Worm (Caenorhabditis elegans): ENCODE data around the gene F41H10.5.
"Not testable (repeated sequence)": the region's sequence is repeated elsewhere in the genome, so short reads cannot be mapped to it uniquely, and the experiment has no call there.

The F41H10.5 gene

DNA sequence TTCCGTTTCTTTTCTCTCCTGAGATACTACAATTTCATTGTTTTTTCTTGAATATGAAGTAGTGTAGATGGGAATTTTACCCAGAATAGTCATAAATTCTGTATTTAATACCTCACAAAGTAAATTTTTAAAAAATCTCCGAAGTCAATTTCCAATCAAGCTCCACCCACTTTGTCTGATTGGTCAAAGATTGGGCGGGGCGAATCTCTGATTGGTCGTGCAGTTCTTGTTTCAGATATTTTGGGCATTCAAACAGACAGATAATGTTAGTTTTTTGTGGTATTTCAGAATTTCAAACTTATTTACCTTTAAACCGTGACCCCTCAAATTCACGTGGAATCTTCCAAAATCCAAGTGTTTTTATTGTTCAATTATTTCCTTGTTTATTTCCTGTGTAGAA lies at the start of gene F41H10.5:
TSS of gene F41H10.5 (plus strand) at position 375 of the 400 bp plus-strand sequence.
- TF ChIP-seq nhr-77 (tag; optimal IDR thresholded peaks at IDR 0.05) (no peak), nfya-1 (tag; optimal IDR thresholded peaks at IDR 0.05; ENCODE audit: insufficient read depth) (peak; percentile 89)

ce11 chrIV:5313011-5313410 lies 47.7 kb upstream of the F41H10.5 start, which contains the start of the genes msp-59 and ZK354.2:
TSS of gene msp-59 (minus strand) at chrIV:5313111.
TSS of gene ZK354.2 (plus strand) at chrIV:5313405.
- not testable (repeated sequence) for TF ChIP-seq elt-2 (tag; optimal IDR thresholded peaks at IDR 0.05); unc-39 (tag; optimal IDR thresholded peaks at IDR 0.05); fkh-10 (GFP tag; optimal IDR thresholded peaks at IDR 0.05)

DNA sequence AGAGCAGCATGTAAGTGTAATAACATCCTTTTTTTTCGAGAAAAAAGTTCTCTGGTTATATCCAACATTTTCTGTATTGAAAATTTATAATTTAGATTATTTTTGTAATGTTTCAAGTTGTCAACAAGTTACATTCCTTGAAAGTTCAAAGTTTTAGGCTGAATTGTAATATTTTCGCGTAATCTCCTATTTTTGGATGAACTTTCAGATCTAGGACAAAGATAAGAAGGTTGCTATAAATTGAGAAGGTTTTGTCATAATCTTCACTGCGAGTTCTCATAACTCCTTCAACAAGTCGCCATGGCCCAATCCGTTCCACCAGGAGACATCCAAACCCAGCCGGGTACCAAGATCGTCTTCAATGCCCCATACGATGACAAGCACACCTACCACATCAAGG lies 44.5 kb upstream of the F41H10.5 start, which contains the start of gene msp-65:
TSS of gene msp-65 (plus strand) at position 301 of the 400 bp plus-strand sequence.
- TF ChIP-seq zag-1, nhr-67, ztf-4 (tag; optimal IDR thresholded peaks at IDR 0.05): not testable (repeated sequence)

DNA sequence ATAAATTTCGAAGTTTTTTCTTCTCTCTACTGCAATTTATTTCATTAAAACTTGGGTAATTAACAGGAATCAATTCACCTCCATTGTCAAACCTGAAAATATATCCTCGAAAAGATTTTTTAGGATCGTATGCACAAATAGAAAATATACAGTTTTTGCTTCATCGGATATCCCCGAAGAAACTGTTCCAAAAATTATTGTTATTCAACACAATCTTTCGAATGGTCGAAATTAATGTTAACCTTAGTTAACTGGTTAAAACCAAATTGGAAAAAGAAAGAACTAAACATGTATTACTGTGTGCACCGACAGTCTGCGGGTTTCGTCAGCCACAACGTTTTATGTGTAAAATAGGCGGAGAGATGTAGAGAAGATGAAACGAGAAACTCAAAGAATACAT lies 43.6 kb upstream of the F41H10.5 start:
- TF ChIP-seq aly-2 (tag; optimal IDR thresholded peaks at IDR 0.05) (no peak), nhr-43 (tag; optimal IDR thresholded peaks at IDR 0.05; ENCODE audit: poor library complexity, severe bottlenecking) (peak; percentile 54), ceh-9 (tag; optimal IDR thresholded peaks at IDR 0.05) (no peak), eor-1 (tag; optimal IDR thresholded peaks at IDR 0.05) (no peak), daf-12 (tag; optimal IDR thresholded peaks at IDR 0.05) (no peak), elt-2 (tag; optimal IDR thresholded peaks at IDR 0.05) (peak; percentile 24), jun-1 (tag; optimal IDR thresholded peaks at IDR 0.05) (no peak), ZK546.5 (tag; optimal IDR thresholded peaks at IDR 0.05) (no peak), ama-1 (optimal IDR thresholded peaks at IDR 0.05) (no peak), ceh-28 (tag; optimal IDR thresholded peaks at IDR 0.05) (peak; percentile 24), ztf-11 (tag; optimal IDR thresholded peaks at IDR 0.05) (no peak), fkh-10 (GFP tag; optimal IDR thresholded peaks at IDR 0.05) (no peak), snpc-4 (tag; optimal IDR thresholded peaks at IDR 0.05) (peak; percentile 95), unc-39 (tag; optimal IDR thresholded peaks at IDR 0.05) (no peak), fos-1 (tag; optimal IDR thresholded peaks at IDR 0.05) (peak; percentile 7), nhr-25 (tag; optimal IDR thresholded peaks at IDR 0.05) (peak; percentile 35), nhr-23 (tag; optimal IDR thresholded peaks at IDR 0.05) (peak; percentile 37), tbx-2 (tag; optimal IDR thresholded peaks at IDR 0.05) (no peak), pqm-1 (tag; optimal IDR thresholded peaks at IDR 0.05) (no peak), R02D3.7 (tag; optimal IDR thresholded peaks at IDR 0.05) (no peak)

DNA sequence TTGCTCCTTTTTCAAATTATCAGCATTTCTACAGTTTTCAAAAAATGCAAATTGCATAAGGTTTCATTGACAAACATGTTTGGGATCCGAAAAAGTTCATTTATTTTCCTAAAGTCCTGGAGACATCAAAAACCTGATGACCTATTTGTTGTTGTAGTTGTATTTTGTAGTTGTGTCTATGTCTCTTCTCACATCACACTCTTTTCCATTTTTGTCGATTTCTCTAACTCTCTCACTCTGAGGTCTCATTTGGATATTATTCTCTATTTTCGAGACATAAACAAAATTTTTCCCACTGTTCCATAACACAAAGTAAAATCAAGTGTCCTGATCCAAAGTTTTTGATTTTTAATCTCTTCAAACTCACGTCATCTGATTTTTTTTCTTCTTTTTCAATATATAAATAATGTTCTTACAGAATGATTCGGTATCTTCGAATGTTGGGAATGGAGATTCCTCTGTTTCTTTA lies 41.8 kb upstream of the F41H10.5 start, which contains the start of gene slc-46A:
TSS of gene slc-46A (plus strand) at position 419 of the 469 bp plus-strand sequence.
- TF ChIP-seq ztf-4 (tag; optimal IDR thresholded peaks at IDR 0.05) (no peak), fkh-10 (GFP tag; optimal IDR thresholded peaks at IDR 0.05) (no peak), zag-1 (tag; optimal IDR thresholded peaks at IDR 0.05) (no peak), skn-1 (tag; optimal IDR thresholded peaks at IDR 0.05) (no peak), hmg-11 (tag; optimal IDR thresholded peaks at IDR 0.05) (no peak), nhr-43 (tag; optimal IDR thresholded peaks at IDR 0.05; ENCODE audit: poor library complexity, severe bottlenecking) (no peak), elt-2 (tag; optimal IDR thresholded peaks at IDR 0.05) (peak; percentile 50), ceh-82 (tag; optimal IDR thresholded peaks at IDR 0.05) (no peak), ceh-9 (tag; optimal IDR thresholded peaks at IDR 0.05) (no peak), snpc-4 (tag; optimal IDR thresholded peaks at IDR 0.05) (peak; percentile 48), nhr-12 (tag; optimal IDR thresholded peaks at IDR 0.05) (no peak), nhr-28 (tag; optimal IDR thresholded peaks at IDR 0.05) (no peak), tbx-2 (tag; optimal IDR thresholded peaks at IDR 0.05) (no peak), mml-1 (tag; optimal IDR thresholded peaks at IDR 0.05) (no peak), ceh-28 (tag; optimal IDR thresholded peaks at IDR 0.05) (no peak), nfya-1 (tag; optimal IDR thresholded peaks at IDR 0.05; ENCODE audit: insufficient read depth) (peak; percentile 13), mdl-1 (tag; optimal IDR thresholded peaks at IDR 0.05) (no peak), ama-1 (optimal IDR thresholded peaks at IDR 0.05) (no peak), nhr-23 (tag; optimal IDR thresholded peaks at IDR 0.05) (peak; percentile 59), nhr-237 (tag; optimal IDR thresholded peaks at IDR 0.05) (no peak)

All from whole organism, L3 larva.